Fruit fly (Drosophila melanogaster) ovary, adult (tissue): ENCODE results near the gene Capa.
A peak's percentile ranks its signal among the peaks of the same experiment; 100 is the strongest.
"Not testable (repeated sequence)": the region's sequence is repeated elsewhere in the genome, so short reads cannot be mapped to it uniquely, and the experiment has no call there.

Experiments used
- CG17801 ChIP-seq: fragments of 200-800 bp; optimal IDR thresholded peaks from 2 replicates; lab custom pipeline; 2019; ENCODE audit warnings: missing biosample characterization, mild to moderate bottlenecking, missing genetic modification characterization, moderate library complexity; ENCODE audit not compliant: partially characterized antibody

Capa gene

dm6 chr3R:29914246-29914645, at the start of gene Capa:
TSS of gene Capa (minus strand) at chr3R:29914346.
- no peak for TF ChIP-seq CG17801

DNA sequence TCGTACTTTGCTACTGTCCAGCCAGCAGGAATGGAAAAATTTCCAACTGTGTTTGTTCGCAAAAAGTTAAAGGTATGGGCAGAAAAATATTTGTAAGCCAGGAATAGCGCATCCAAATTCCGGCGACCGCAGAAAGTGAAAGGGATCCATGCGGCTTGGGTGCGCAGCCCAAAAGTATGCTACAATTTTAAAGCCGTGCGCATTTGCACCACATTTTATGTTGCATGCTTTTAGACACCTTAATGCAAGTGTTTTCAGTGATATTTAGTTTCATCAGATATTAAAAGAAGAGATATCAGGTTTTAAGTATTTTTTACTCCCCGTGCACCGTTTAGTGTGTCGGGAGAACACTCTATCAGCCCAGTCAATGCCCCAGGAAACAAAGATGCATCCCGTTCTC, 49.0 kb upstream of the Capa start:
- TF ChIP-seq CG17801: no peak

DNA sequence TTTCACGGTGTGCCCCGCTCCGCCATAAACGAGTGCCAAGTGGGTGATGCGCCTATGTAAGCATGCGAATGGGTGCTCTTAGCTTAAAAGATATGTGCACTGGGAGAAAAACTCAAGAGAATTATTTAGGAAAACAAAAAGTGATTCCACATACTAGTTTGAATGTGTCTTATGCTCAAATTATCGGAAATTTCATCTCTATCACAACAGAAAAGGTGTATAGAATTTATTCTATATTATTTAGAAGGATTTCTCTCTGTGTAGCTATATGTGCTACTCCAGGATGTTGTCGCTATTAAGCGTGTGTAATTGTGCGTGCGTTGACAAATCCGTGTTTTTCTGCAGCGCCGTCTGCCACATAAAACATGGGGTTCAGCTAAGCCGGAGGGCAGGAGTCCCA, 45.2 kb upstream of the Capa start:
- TF ChIP-seq CG17801: no peak

DNA sequence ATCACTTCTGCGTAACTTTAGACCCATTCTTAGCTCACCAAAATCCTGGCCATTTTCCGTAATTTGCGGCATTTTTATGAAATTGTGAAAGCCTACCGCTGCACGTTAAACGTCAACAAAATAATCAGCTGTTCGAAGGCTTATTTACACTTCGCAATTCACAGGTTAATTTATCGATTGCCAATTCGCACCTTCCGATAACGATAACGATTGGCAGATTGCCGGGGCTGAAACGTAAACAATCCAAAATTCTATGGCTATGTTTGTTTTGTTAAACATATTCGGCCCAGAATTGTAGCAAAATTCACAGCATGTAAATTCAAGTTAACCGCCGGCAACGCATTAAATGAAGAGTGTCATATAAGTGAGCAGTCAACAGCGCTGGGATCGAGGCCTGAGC, 21.6 kb upstream of the Capa start, which contains the start of the genes eIF2Balpha and Vps13B:
Gene eIF2Balpha, minus strand, starts transcription at position 133 of the 400 bp plus-strand sequence.
Gene Vps13B, plus strand, starts transcription at position 223 of the 400 bp plus-strand sequence.
- peak; percentile 71 for TF ChIP-seq CG17801

DNA sequence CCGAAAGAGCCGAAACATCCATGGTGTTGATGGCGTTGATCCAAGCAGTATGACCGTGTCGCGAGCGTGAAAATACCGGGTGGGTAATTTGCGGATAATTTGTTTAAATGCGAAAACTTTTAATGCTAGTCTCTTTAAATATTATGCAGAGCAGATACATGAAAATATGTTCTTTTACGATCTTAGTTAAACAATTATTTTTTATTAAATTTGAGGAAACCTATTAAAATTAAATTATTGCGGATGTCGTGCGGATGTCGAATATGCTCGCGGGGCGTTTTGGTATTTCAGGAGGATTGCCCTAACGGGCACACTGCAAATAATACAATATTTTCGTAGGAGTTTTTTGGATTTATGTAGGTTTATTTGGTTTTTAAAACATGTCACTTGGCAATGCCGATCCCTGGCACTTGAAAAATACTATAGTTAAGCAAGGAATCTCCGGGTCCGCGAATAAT, 18.9 kb upstream of the Capa start, which contains the start of the genes Cog7, CG42557 and CG42558:
Gene Cog7, minus strand, starts transcription at position 51 of the 458 bp plus-strand sequence.
Gene CG42557, plus strand, starts transcription at position 281 of the 458 bp plus-strand sequence.
Gene CG42558, plus strand, starts transcription at position 281 of the 458 bp plus-strand sequence.
- peak; percentile 10 for TF ChIP-seq CG17801

DNA sequence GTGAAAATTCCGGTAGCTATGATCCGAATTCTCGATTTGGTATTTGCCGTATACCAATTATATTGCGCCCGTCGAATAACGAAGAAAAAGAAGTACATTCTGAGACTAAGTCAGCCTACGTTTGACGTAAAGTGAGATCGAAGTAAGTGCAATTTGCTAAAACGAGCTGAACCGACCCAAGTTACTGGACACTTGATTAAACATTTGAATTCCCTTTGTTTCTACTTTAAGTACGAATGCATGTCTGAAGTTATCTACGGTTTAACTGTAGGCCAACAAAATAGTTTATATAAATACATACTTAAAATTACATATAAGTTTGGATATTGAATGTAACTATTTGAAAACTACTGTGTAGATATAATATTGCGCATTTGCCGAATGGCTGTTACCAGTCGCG, 16.1 kb upstream of the Capa start, which contains the start of gene alpha-Man-Ic:
Gene alpha-Man-Ic, minus strand, starts transcription at position 101 of the 400 bp plus-strand sequence.
- TF ChIP-seq CG17801: no peak

DNA sequence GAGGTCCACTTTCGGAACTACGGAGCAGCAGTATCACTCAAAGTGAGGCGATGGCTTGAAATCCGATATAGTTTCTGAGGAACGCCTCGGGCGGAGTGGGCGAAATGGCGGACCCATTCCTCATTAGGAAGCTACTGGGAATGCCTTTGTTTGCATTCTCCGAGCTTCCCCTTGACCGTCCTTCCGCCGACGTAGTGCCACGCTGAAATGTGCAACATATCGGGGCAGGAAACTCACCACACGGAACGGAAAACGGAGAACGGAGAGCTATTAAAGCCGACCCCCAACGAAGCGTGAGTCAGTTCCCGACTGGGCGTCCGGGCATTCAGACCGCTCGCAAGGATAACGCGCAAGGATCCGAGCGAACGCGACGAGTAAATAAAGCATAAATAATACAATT, 12.8 kb upstream of the Capa start, which contains the start of gene CG15522:
Gene CG15522, plus strand, starts transcription at position 301 of the 400 bp plus-strand sequence.
- TF ChIP-seq CG17801: no peak

dm6 chr3R:29926089-29926488, 11.9 kb upstream of the Capa start, which contains the start of gene Jon99Ci:
TSS of gene Jon99Ci (minus strand) at chr3R:29926189.
- no peak for TF ChIP-seq CG17801

DNA sequence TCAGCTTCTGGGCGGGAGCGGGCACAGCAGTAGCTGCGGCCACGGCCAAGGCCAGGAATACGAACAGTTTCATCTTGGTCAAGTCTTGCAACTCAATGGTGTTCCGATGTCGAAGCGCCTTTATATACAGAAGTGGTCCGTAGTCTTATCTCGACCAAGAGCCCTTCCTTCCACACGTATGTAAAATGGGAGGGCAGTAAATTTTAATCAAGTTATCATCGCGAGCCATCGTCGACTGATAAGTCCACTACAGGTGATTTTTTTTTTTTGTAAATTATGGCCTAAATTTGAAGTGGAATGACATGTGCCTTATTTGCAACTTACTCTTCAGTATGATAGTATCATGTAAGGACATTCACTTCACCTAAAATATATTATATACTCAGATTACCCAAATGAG, 10.4 kb upstream of the Capa start, which contains the start of gene Jon99Cii:
Gene Jon99Cii, minus strand, starts transcription at position 101 of the 400 bp plus-strand sequence.
- not testable (repeated sequence) for TF ChIP-seq CG17801

dm6 chr3R:29921916-29922315, 7.8 kb upstream of the Capa start, which contains the start of gene Jon99Ciii:
TSS of gene Jon99Ciii (plus strand) at chr3R:29922216.
- TF ChIP-seq CG17801: not testable (repeated sequence)

- no peak for TF ChIP-seq CG17801
These were observed 6.0 kb upstream of the Capa start, which contains the start of gene trp for dm6 chr3R:29920189-29920588. TSS of gene trp (minus strand) at chr3R:29920289.

DNA sequence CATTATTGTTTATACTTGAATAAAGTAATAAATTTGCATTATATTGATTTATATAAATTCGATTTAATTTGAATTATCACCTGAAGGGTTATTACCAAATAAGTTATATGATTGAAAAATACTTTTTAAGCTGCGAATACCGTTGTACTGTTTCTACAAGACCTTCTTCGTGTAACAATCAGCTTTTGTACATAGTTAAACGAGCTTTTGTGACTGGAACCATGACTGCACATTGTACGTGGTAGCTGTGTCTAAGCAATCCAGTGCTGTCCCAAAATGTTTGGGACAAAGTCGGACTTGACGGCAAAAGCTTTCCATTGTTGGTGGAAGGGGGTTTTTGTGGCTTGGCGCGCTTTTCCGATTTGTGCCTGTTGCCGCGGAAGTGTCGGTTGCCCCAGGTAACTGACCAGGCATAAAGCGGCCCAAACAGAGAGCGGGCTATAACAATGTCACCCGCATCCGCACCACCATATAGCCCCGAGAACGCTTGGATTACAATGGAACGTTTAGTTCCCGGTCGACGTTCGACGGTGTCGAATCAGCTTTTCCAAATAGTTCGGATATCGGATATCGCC, 6.5 kb downstream of the Capa start, which contains the start of gene CG31036:
Gene CG31036, plus strand, starts transcription at position 507 of the 575 bp plus-strand sequence.
- TF ChIP-seq CG17801: no peak

dm6 chr3R:29905164-29905563, 9.0 kb downstream of the Capa start, which contains the start of gene CG15515:
TSS of gene CG15515 (plus strand) at chr3R:29905464.
- no peak for TF ChIP-seq CG17801

- no peak for TF ChIP-seq CG17801
These were observed 10.3 kb downstream of the Capa start, which contains the start of gene CG15517 for dm6 chr3R:29903775-29904356. TSS of gene CG15517 (minus strand) at chr3R:29903825.

- no peak for TF ChIP-seq CG17801
These were observed 14.5 kb downstream of the Capa start for dm6 chr3R:29899635-29900034.

- TF ChIP-seq CG17801: no peak
These were observed 15.6 kb downstream of the Capa start for dm6 chr3R:29898588-29898987.

- TF ChIP-seq CG17801: no peak
These were observed 19.8 kb downstream of the Capa start for dm6 chr3R:29894393-29894792.
